Worm (Caenorhabditis elegans) whole organism, L3 larva: Measurements from ENCODE around the gene F55A11.4.

Experiments
- aly-2 ChIP-seq: fragments of 150-350 bp; optimal IDR thresholded peaks from 2 replicates; lab custom pipeline; 2014; ENCODE audit warnings: missing biosample characterization, missing genetic modification characterization
- ama-1 ChIP-seq: fragments of 150-350 bp; optimal IDR thresholded peaks from 2 replicates; lab custom pipeline; 2018
- elt-1 ChIP-seq: fragments of 150-350 bp; optimal IDR thresholded peaks from 2 replicates; lab custom pipeline; 2014; ENCODE audit warnings: missing biosample characterization, missing genetic modification characterization
- lsy-12 ChIP-seq: sonication (generic microtip); optimal IDR thresholded peaks from 2 replicates; lab custom pipeline; 2016; ENCODE audit warnings: mild to moderate bottlenecking, missing genetic modification characterization, missing compliant biosample characterization
- mdl-1 ChIP-seq: fragments of 150-350 bp; optimal IDR thresholded peaks from 2 replicates; lab custom pipeline; 2014; ENCODE audit warnings: missing biosample characterization, missing genetic modification characterization
- nhr-11 ChIP-seq: fragments of 150-350 bp; optimal IDR thresholded peaks from 2 replicates; lab custom pipeline; 2014; ENCODE audit warnings: missing biosample characterization, missing genetic modification characterization
- nhr-25 ChIP-seq: sonication (generic microtip); optimal IDR thresholded peaks from 2 replicates; lab custom pipeline; 2017; ENCODE audit warnings: missing biosample characterization, missing genetic modification characterization
- nhr-76 ChIP-seq: fragments of 150-350 bp; sonication (generic microtip); optimal IDR thresholded peaks from 5 replicates; lab custom pipeline; 2014; ENCODE audit warnings: missing biosample characterization, missing genetic modification characterization
- nhr-77 ChIP-seq: fragments of 150-350 bp; optimal IDR thresholded peaks from 2 replicates; lab custom pipeline; 2014; ENCODE audit warnings: missing biosample characterization, missing genetic modification characterization
- ztf-11 ChIP-seq: fragments of 150-350 bp; optimal IDR thresholded peaks from 2 replicates; lab custom pipeline; 2014; ENCODE audit warnings: missing biosample characterization, missing genetic modification characterization
- ztf-4 ChIP-seq: fragments of 150-350 bp; optimal IDR thresholded peaks from 2 replicates; lab custom pipeline; 2014; ENCODE audit warnings: missing biosample characterization, missing genetic modification characterization

DNA sequence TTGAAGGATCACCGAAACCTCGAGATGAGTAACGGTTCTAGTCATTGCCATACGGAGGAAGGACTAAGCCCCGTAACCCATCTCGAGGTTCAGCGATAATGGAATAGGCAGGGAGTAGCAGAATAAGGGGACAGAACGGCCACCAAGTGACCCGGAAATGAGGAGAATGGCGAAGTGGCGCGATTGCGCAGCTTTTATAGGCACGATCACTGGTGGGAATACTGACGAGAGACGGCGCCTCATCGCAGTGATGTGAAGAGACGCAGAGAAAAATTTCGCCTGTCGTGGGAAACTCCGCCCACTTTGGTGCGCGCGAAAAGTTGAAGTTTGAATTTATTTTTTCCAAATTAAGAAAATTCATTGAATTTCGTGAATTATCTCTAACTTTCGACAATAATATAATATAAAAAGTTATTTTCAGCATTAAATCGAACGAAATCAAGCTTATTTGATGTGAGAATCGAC, at the start of gene F55A11.4:
- TF ChIP-seq elt-1 (no peak), nhr-77 (tag; lab: Kevin White, UChicago) (no peak), mdl-1 (no peak), ama-1 (lab: Kevin White, UChicago) (no peak), aly-2 (no peak), lsy-12 (no peak), ztf-11 (no peak), nhr-25 (no peak), nhr-76 (tag; lab: Kevin White, UChicago) (no peak), nhr-11 (tag; lab: Kevin White, UChicago) (no peak), ztf-4 (tag; lab: Kevin White, UChicago) (no peak)
